Fruit fly (Drosophila melanogaster): ENCODE data around the gene Idh.
A peak's percentile ranks its signal among the peaks of the same experiment; 100 is the strongest.

Gene Idh

DNA sequence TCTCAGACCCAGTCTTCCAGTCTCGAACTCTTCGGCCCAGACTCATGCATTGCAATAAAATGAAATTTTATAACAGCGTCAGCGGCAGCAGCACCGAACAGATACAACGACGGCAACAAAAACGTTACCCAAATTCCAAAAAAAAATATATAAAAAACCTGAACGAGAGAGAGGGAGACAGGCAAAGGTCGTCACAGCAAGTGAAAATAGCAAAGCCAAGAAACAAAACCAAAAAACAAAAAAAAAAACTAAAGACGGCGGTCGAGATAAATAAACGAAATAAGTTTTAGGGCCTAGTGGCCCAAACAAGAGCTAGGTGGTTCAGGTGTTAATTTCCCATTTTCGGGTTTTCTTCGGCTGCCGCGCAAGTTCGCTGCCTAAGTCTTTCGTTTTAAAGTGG is 13.4 kb upstream of the Idh start (continued):
- TF ChIP-seq sqz (GFP tag; optimal IDR thresholded peaks at IDR 0.05) (peak; percentile 96), CG10654 (GFP tag; optimal IDR thresholded peaks at IDR 0.05) (no peak), CG5245 (GFP tag; optimal IDR thresholded peaks at IDR 0.05) (no peak), jumu (GFP tag; optimal IDR thresholded peaks at IDR 0.05) (no peak), Dbx (GFP tag; IDR thresholded peaks at IDR 0.05) (no peak), Ets65A (GFP tag) (peak; percentile 62), phol (tag; optimal IDR thresholded peaks at IDR 0.05) (no peak), CG1529 (GFP tag; optimal IDR thresholded peaks at IDR 0.05) (no peak), HLH4C (GFP tag; IDR thresholded peaks at IDR 0.05; ENCODE audit: partially characterized antibody) (no peak), CG32532 (GFP tag; IDR thresholded peaks at IDR 0.05) (no peak), chn (GFP tag; optimal IDR thresholded peaks at IDR 0.05) (no peak), CG34376 (GFP tag; optimal IDR thresholded peaks at IDR 0.05) (no peak), CG2129 (GFP tag; IDR thresholded peaks at IDR 0.05; ENCODE audit: partially characterized antibody) (no peak), NK7.1 (GFP tag; optimal IDR thresholded peaks at IDR 0.05) (no peak), Hr78 (GFP tag; optimal IDR thresholded peaks at IDR 0.05) (peak in 1 of 2 experiments; percentile 47), CG10431 (GFP tag; optimal IDR thresholded peaks at IDR 0.05) (no peak), ci (GFP tag; IDR thresholded peaks at IDR 0.05) (no peak), hkb (optimal IDR thresholded peaks at IDR 0.05) (no peak), hkb (GFP tag; IDR thresholded peaks at IDR 0.05) (no peak), CG11247 (GFP tag; IDR thresholded peaks at IDR 0.05) (0 out of 2 replicates have a peak, but pooled peaks have one; percentile 38), pros (GFP tag; optimal IDR thresholded peaks at IDR 0.05) (peak; percentile 76), sd (tag; optimal IDR thresholded peaks at IDR 0.05) (peak; percentile 14), ara (GFP tag; IDR thresholded peaks at IDR 0.05) (no peak)

dm6 chr3L:8372035-8372434 is 11.3 kb upstream of the Idh start, which contains the start of gene ImpE1:
ImpE1 (plus strand) TSS chr3L:8372405.
- TF ChIP-seq CG1602 (GFP tag; optimal IDR thresholded peaks at IDR 0.05) (no peak), Hr78 (GFP tag; optimal IDR thresholded peaks at IDR 0.05) (no peak), rib (GFP tag; IDR thresholded peaks at IDR 0.05) (no peak), Opbp (GFP tag; IDR thresholded peaks at IDR 0.05; ENCODE audit: partially characterized antibody) (no peak), CG11696 (GFP tag; IDR thresholded peaks at IDR 0.05) (no peak), Doc3 (GFP tag; IDR thresholded peaks at IDR 0.05; ENCODE audit: partially characterized antibody) (no peak), CG11456 (GFP tag; IDR thresholded peaks at IDR 0.05) (0 out of 3 replicates have a peak, but pooled peaks have one; percentile 5), seq (GFP tag; IDR thresholded peaks at IDR 0.05) (no peak), zen2 (GFP tag; IDR thresholded peaks at IDR 0.05; ENCODE audit: partially characterized antibody) (no peak), hbn (GFP tag; IDR thresholded peaks at IDR 0.05; ENCODE audit: partially characterized antibody) (no peak), slbo (GFP tag; IDR thresholded peaks at IDR 0.05) (no peak), NFAT (GFP tag; IDR thresholded peaks at IDR 0.05) (no peak), Tbp (GFP tag; optimal IDR thresholded peaks at IDR 0.05) (no peak), kah (GFP tag; optimal IDR thresholded peaks at IDR 0.05) (no peak), CG7987 (GFP tag; optimal IDR thresholded peaks at IDR 0.05) (no peak), ken (GFP tag; IDR thresholded peaks at IDR 0.05) (no peak), CG11504 (tag; optimal IDR thresholded peaks at IDR 0.05) (peak; percentile 96), B-H2 (GFP tag; optimal IDR thresholded peaks at IDR 0.05) (no peak), CG17612 (GFP tag; IDR thresholded peaks at IDR 0.05) (no peak), nom (GFP tag; optimal IDR thresholded peaks at IDR 0.05) (peak; percentile 24), CG4854 (GFP tag; optimal IDR thresholded peaks at IDR 0.05) (no peak), Deaf1 (tag; optimal IDR thresholded peaks at IDR 0.05) (peak; percentile 80), CG6175 (GFP tag; IDR thresholded peaks at IDR 0.05) (peak; percentile 75; the same call in 2 of the 3 replicates), Adf1 (GFP tag; IDR thresholded peaks at IDR 0.05) (peak; percentile 73), CG4404 (GFP tag; IDR thresholded peaks at IDR 0.05) (no peak), Ets65A (GFP tag) (peak; percentile 35), klu (GFP tag; IDR thresholded peaks at IDR 0.05) (0 out of 2 replicates have a peak, but pooled peaks have one; percentile 23), CG1529 (GFP tag; optimal IDR thresholded peaks at IDR 0.05) (no peak), CG2678 (tag; optimal IDR thresholded peaks at IDR 0.05) (no peak), bbx (GFP tag; IDR thresholded peaks at IDR 0.05; ENCODE audit: partially characterized antibody) (0 out of 2 replicates have a peak, but pooled peaks have one; percentile 8), Dfd (GFP tag; optimal IDR thresholded peaks at IDR 0.05) (peak in 1 of 2 experiments; percentile 89)

Measured in whole organism, embryonic.